Worm (Caenorhabditis elegans): Measurements from ENCODE around the gene W05E10.2.

The W05E10.2 gene

DNA sequence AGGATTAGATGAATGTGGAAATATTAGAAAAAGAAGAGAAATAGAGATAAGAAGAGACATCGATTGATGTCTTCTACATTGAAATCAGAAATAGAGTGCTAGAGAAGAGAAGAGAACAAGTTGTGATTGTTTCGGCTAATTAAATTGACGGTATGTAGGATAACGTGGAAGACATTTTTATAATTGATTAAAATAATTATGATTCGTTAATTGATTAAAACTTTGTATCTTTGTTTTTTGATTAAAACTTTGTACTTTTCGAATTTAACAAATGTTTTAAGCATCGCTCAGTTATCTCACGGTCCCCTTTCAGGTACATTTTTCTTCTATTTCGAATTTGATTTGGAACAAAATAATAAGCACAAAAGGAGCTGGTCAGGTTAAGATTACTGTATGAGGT lies 14.5 kb upstream of the W05E10.2 start, which contains the start of gene lgc-44:
lgc-44 (minus strand) TSS at position 101 of the 400 bp plus-strand sequence.
- no peak for TF ChIP-seq dao-5 (tag; optimal IDR thresholded peaks at IDR 0.05)
- TF ChIP-seq him-1 (tag; optimal IDR thresholded peaks at IDR 0.05) = no peak
- TF ChIP-seq W03F9.2 (tag; optimal IDR thresholded peaks at IDR 0.05) = no peak

DNA sequence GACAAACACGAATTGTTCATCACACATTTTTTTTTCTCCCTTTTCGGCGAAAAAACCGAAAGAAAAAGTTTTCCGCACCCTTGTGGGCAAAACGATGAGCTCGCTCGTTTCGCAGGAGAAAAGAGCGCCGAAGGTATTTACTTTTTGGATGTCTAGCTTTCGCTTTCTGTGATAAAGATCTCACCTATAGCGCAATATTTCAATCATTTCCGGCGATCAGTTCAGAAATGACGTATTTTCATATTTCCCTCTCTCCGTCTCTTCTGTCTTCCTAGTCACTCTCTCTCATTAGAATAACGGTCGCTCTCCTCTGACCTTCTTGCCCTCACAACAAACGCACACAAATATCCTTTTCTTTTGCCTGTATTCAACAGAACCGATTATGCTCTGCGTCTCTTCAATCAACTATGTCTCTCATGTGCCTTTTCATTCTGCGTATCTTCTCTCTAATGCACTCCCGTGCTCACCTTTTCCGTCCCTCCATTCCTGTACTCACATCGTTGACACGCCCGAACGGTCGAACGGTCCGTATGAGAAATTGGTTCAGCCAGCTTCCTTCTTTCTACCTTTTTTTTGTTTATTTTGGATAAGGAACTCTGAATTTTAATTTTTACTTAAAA lies 13.1 kb upstream of the W05E10.2 start:
- TF ChIP-seq him-1 (tag; optimal IDR thresholded peaks at IDR 0.05) (no peak), dao-5 (tag; optimal IDR thresholded peaks at IDR 0.05) (no peak), W03F9.2 (tag; optimal IDR thresholded peaks at IDR 0.05) (no peak)

DNA sequence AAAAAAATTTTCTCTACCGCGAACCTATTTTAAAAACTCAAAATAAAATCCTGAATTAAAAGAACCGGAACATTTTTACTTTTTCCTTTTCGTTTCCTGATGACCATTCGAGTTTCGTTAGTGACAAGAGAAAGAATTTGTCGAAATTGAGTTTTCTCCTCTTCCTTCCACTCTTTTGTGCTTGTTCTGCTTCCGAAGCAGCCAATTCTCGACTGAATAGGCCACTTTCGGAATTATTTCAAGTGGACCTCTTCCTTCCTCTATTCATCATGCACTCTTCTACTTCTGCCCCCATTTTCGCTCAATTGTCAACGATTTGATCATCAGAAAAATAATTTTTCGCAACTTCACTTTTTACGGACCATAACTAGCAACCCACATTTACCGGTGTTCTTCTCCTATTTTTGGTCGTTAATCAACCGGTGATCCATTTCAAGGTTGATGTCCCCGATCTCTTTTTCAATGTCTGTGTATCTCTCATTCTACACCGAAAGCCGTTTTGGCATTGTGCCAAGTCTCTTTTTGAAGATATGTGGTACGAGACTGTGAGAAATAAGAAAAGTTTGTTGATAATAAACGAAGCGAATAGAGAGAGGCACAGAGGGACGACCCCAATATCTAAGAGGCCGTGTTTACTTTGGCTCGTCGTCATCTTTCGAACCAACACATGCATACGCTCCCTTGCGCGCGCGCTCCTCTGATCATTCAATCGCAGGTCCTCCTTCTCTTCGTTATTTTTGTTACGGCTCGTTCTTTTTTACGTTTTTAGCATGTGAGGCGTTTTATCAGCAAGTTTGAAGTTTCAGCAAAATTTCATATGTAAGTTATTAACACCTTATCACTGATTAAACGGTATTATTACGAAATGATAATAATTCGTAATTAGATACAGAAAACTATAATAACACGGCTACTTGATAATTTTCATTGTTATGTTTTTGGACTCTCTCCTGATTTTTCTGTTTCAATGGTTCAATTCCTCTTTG lies 12.1 kb upstream of the W05E10.2 start:
- no peak for TF ChIP-seq dao-5 (tag; optimal IDR thresholded peaks at IDR 0.05)
- TF ChIP-seq W03F9.2 (tag; optimal IDR thresholded peaks at IDR 0.05) = no peak

DNA sequence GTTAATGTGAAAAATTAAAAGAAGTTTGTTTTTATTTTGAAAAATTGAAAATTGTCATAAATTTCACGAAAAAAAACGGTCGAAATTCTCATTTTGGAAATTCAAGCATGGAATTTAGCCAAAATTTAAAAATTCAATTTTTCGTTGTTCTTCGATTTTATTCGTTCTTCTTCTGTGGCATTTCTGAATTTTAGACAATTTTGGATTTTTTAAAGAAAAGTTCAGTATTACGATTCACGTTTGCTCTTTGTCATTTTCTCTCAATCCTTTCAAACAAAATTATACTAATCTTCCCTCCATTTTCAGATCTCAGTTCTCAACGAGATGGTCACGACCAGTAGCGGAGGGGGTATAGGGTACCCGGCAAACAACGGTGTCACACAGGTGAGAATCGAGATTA lies 11.3 kb upstream of the W05E10.2 start, which contains the start of gene ape-1:
ape-1 (plus strand) TSS at position 301 of the 400 bp plus-strand sequence.
- TF ChIP-seq dao-5 (tag; optimal IDR thresholded peaks at IDR 0.05) (no peak), W03F9.2 (tag; optimal IDR thresholded peaks at IDR 0.05) (no peak), him-1 (tag; optimal IDR thresholded peaks at IDR 0.05) (no peak)

DNA sequence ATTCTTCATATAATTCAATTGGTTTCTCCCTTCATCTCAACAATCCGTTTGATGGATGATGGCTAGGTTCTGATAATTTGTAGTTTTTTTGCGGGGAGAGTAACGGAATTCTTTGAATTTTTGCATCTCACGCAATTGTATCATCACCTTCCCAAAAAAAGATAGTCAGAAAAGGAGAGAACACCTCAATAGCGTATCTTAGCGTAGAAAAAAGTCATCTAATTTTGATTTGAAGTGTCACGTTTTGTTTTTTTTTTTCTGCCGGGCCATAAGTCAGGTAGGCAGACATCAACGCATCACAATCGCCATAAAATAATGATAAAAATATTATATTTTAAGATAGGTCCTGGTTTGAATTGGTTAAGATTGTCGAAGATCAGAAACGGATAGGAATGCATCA lies 10.5 kb upstream of the W05E10.2 start:
- TF ChIP-seq him-1 (tag; optimal IDR thresholded peaks at IDR 0.05) (no peak), dao-5 (tag; optimal IDR thresholded peaks at IDR 0.05) (no peak), W03F9.2 (tag; optimal IDR thresholded peaks at IDR 0.05) (no peak)

DNA sequence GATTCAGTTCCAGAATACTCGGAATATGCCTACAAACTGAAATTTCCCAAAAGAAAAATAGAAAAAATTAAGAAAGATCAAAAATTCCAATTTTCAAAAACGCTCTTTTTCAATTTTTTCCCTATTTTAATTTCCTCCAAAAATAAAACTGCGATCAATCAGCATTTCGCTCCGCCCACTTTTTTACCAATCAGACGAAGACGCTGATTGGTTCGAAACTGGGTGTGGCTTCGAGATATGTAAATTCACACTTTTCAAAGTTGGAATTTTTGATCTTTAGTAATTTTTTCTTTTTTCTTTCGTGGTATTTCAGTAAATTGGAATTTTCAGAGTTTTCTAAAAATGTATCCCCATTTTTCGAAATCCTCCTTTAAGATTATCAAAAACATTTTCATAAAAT lies 9.9 kb upstream of the W05E10.2 start:
- TF ChIP-seq him-1 (tag; optimal IDR thresholded peaks at IDR 0.05) (no peak), W03F9.2 (tag; optimal IDR thresholded peaks at IDR 0.05) (no peak), dao-5 (tag; optimal IDR thresholded peaks at IDR 0.05) (no peak)

- TF ChIP-seq him-1 (tag; optimal IDR thresholded peaks at IDR 0.05) = no peak
- TF ChIP-seq W03F9.2 (tag; optimal IDR thresholded peaks at IDR 0.05) = no peak
- TF ChIP-seq dao-5 (tag; optimal IDR thresholded peaks at IDR 0.05) = no peak
These were observed 9.5 kb upstream of the W05E10.2 start for ce11 chrV:11677494-11677893.

- TF ChIP-seq him-1 (tag; optimal IDR thresholded peaks at IDR 0.05) (no peak), W03F9.2 (tag; optimal IDR thresholded peaks at IDR 0.05) (no peak), dao-5 (tag; optimal IDR thresholded peaks at IDR 0.05) (no peak)
These were observed 6.3 kb upstream of the W05E10.2 start for ce11 chrV:11680519-11681203.

DNA sequence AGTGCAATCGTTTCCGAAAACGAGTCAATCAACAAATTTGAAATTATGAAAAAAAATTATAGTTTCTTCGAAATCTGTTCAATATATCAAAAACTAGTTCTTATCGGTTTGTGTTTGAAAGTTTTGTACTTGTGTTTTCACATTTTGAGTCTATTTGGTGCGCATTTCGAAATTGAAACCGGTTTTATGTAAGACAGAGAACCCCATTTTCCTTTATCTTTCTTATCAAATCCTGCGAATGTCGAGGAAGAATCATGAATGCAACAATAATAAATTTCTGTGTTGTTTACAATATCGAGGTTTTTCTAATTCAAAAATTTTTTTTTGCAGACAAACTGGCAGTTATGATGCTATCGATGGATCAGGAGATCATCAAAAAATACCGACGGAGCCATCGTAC lies 4.1 kb upstream of the W05E10.2 start:
- TF ChIP-seq dao-5 (tag; optimal IDR thresholded peaks at IDR 0.05) (no peak), him-1 (tag; optimal IDR thresholded peaks at IDR 0.05) (no peak), W03F9.2 (tag; optimal IDR thresholded peaks at IDR 0.05) (no peak)

ce11 chrV:11691553-11691952 lies 4.6 kb downstream of the W05E10.2 start, which contains the start of gene W05E10.1:
TSS of gene W05E10.1 (minus strand) at chrV:11691691.
- TF ChIP-seq W03F9.2 (tag; optimal IDR thresholded peaks at IDR 0.05) (no peak), him-1 (tag; optimal IDR thresholded peaks at IDR 0.05) (no peak), dao-5 (tag; optimal IDR thresholded peaks at IDR 0.05) (no peak)

- TF ChIP-seq him-1 (tag; optimal IDR thresholded peaks at IDR 0.05) (no peak), dao-5 (tag; optimal IDR thresholded peaks at IDR 0.05) (no peak), W03F9.2 (tag; optimal IDR thresholded peaks at IDR 0.05) (no peak)
These were observed 8.6 kb downstream of the W05E10.2 start, which contains the start of gene W05E10.5 for ce11 chrV:11695597-11695996. TSS of gene W05E10.5 (minus strand) at chrV:11695697.

ce11 chrV:11697482-11697881 lies 10.5 kb downstream of the W05E10.2 start:
- no peak for TF ChIP-seq W03F9.2 (tag; optimal IDR thresholded peaks at IDR 0.05)
- TF ChIP-seq dao-5 (tag; optimal IDR thresholded peaks at IDR 0.05) = no peak
- TF ChIP-seq him-1 (tag; optimal IDR thresholded peaks at IDR 0.05) = no peak

DNA sequence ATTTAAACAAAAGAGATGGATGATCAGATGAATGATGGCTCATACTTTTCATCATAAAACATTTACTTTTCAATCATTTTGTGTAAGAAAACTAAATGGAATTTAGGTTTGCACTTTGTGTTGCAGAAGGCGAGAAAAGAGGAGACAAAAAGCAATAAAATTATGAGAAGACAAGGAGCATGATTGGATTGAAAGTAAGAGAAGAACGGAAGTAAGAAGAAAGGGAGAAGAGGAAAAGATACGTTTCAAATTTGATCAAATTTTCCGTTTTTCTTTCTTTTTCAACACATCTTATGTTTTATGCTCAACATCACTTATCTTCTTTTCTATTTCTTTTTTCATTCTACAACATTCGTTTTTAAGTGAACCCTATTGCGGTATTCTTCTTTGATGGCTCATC lies 17.7 kb downstream of the W05E10.2 start:
- TF ChIP-seq dao-5 (tag; optimal IDR thresholded peaks at IDR 0.05) = no peak
- no peak for TF ChIP-seq him-1 (tag; optimal IDR thresholded peaks at IDR 0.05)
- no peak for TF ChIP-seq W03F9.2 (tag; optimal IDR thresholded peaks at IDR 0.05)
